Worm (Caenorhabditis elegans) whole organism, early embryonic: ENCODE results near the gene F19F10.14.

Experiments
- B0310.2 ChIP-seq: sonication (generic microtip); optimal IDR thresholded peaks from 2 replicates; lab custom pipeline; 2016; ENCODE audit warnings: mild to moderate bottlenecking, missing genetic modification characterization, missing compliant biosample characterization
- F13C5.2 ChIP-seq: sonication (generic microtip); optimal IDR thresholded peaks from 2 replicates; lab custom pipeline; 2017; ENCODE audit warnings: mild to moderate bottlenecking, missing genetic modification characterization, inconsistent platforms, missing compliant biosample characterization
- aly-1 ChIP-seq: sonication (generic microtip); optimal IDR thresholded peaks from 2 replicates; lab custom pipeline; 2016; ENCODE audit warnings: missing genetic modification characterization, missing compliant biosample characterization
- ama-1 ChIP-seq: fragments of 150-350 bp; optimal IDR thresholded peaks from 2 replicates; lab custom pipeline; 2014
- ceh-13 ChIP-seq: fragments of 200-800 bp; sonication (Bioruptor generic); optimal IDR thresholded peaks from 2 replicates; lab custom pipeline; 2018; ENCODE audit warnings: mild to moderate bottlenecking, missing genetic modification characterization, missing compliant biosample characterization
- ceh-36 ChIP-seq: sonication (generic microtip); optimal IDR thresholded peaks from 2 replicates; lab custom pipeline; 2016; ENCODE audit warnings: missing genetic modification characterization, inconsistent platforms, missing compliant biosample characterization
- ets-7 ChIP-seq: sonication (generic microtip); optimal IDR thresholded peaks from 2 replicates; lab custom pipeline; 2016; ENCODE audit warnings: missing genotype, missing genetic modification characterization, missing compliant biosample characterization
- flt-1 ChIP-seq: fragments of 200-800 bp; sonication (Bioruptor generic); IDR thresholded peaks from 2 replicates; pipeline ENCODE4 v1.3.6; 2022; ENCODE audit warnings: missing genetic modification characterization, missing compliant biosample characterization
- hmbx-1 ChIP-seq: sonication (generic microtip); optimal IDR thresholded peaks from 2 replicates; lab custom pipeline; 2016; ENCODE audit warnings: mild to moderate bottlenecking, missing genetic modification characterization, missing compliant biosample characterization
- hmg-4 ChIP-seq: fragments of 200-800 bp; sonication (Bioruptor generic); optimal IDR thresholded peaks from 2 replicates; lab custom pipeline; 2018; ENCODE audit warnings: mild to moderate bottlenecking, missing genetic modification characterization, missing compliant biosample characterization
- hnd-1 ChIP-seq: sonication (generic microtip); optimal IDR thresholded peaks from 2 replicates; lab custom pipeline; 2016; ENCODE audit warnings: missing genetic modification characterization, missing compliant biosample characterization
- pes-1 ChIP-seq: fragments of 200-800 bp; sonication (Bioruptor generic); IDR thresholded peaks from 2 replicates; pipeline ENCODE4 v1.3.6; 2022; ENCODE audit warnings: missing genetic modification reagents, missing genetic modification characterization, missing compliant biosample characterization
- scrt-1 ChIP-seq: fragments of 200-800 bp; sonication (Bioruptor generic); IDR thresholded peaks from 2 replicates; pipeline ENCODE4 v1.3.6; 2022; ENCODE audit warnings: missing genetic modification characterization, missing compliant biosample characterization
- sea-1 ChIP-seq: fragments of 200-800 bp; sonication (Bioruptor generic); conservative IDR thresholded peaks from 2 replicates; pipeline ENCODE4 v1.3.6; 2022; ENCODE audit warnings: missing genetic modification characterization, missing compliant biosample characterization
- tbx-11 ChIP-seq: fragments of 200-800 bp; sonication (Bioruptor generic); IDR thresholded peaks from 2 replicates; pipeline ENCODE4 v1.3.6; 2022; ENCODE audit warnings: missing genetic modification characterization, missing compliant biosample characterization
- tbx-37 ChIP-seq: fragments of 200-800 bp; sonication (Bioruptor generic); conservative IDR thresholded peaks from 2 replicates; pipeline ENCODE4 v1.3.6; 2022; ENCODE audit warnings: missing genetic modification reagents, missing genetic modification characterization, missing compliant biosample characterization
- tra-4 ChIP-seq: sonication (generic microtip); optimal IDR thresholded peaks from 2 replicates; lab custom pipeline; 2017; ENCODE audit warnings: missing genetic modification characterization, missing compliant biosample characterization

Gene F19F10.14

DNA sequence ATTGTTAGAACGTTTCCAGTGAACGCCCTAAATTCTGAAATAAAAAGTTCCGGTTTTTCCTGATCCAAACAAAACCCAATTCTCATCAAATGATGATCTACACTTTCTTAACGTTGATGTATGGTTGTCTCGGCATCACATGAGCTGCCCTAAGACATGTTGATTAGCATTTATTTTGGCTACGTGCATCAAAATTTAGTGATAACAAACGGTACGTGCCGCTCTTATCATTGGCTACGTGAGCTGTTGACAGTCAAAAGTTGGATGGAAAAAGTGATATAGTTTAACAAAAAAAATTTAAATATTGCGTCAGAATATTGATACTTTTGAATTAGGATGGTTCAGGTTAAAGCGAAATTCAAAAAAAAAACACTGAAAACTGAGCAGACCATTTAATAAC lies 22.8 kb downstream of the F19F10.14 start:
- TF ChIP-seq pes-1 (no peak), sea-1 (GFP tag; lab: Robert Waterston, UW) (no peak), ceh-13 (GFP tag; lab: Kevin White, UChicago) (no peak), tbx-11 (no peak), hmbx-1 (no peak), ceh-36 (tag; lab: Kevin White, UChicago) (no peak), hnd-1 (no peak), tra-4 (tag; lab: Kevin White, UChicago) (no peak), scrt-1 (GFP tag; lab: Robert Waterston, UW) (no peak), tbx-37 (no peak), hmg-4 (no peak), B0310.2 (no peak)

DNA sequence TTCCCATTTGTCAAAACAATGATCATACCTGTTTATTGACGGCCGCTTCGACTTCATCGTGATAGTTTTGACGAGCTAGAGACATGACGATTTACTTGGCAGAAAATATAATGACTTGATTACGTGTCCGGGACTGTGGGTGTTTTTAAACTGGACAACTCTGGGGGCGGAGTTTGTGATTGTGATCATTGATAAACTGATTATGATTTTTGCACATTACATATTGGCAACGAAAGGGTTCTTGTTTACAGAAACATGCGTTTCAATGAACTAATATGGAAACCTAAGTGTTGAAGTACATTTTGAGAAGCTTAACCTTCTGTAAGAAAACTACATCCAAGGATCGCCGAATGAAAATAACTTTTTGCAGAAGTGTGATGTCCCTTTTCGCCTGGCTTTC lies 23.4 kb downstream of the F19F10.14 start, which contains the start of gene ftn-1:
Gene ftn-1 (minus strand): TSS at position 101 of the 400 bp plus-strand sequence.
- TF ChIP-seq B0310.2 (no peak), hnd-1 (no peak), ama-1 (lab: Kevin White, UChicago) (no peak), hmbx-1 (no peak), tbx-37 (no peak), pes-1 (no peak), tbx-11 (no peak), ceh-13 (GFP tag; lab: Kevin White, UChicago) (no peak), scrt-1 (GFP tag; lab: Robert Waterston, UW) (no peak), flt-1 (no peak)

DNA sequence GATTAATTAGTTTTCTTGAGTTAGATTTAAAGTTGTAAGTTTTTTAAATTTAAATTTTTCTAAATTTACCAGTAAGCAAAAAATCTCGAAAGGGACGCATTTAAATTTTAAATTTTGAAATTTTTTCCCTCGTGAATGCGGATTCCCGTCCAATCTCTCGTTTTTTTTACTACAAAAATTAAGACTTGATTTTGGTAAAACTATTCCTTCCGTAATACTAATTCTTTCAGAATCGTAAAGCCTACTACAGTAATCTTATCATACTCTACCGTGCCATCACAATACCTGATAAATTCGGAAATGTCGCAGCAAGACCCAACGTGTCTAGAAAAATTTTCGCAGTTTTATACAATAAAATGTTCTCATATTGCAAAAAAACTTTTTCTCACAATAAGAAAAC lies 25.7 kb downstream of the F19F10.14 start, which contains the start of the genes C54F6.19 and nhx-3:
Gene C54F6.19 (plus strand): TSS at position 301 of the 400 bp plus-strand sequence.
Gene nhx-3 (minus strand): TSS at position 337 of the 400 bp plus-strand sequence.
- TF ChIP-seq hmbx-1: no peak
- TF ChIP-seq pes-1: no peak
- TF ChIP-seq tbx-11: no peak
- no peak for TF ChIP-seq F13C5.2 (tag; lab: Kevin White, UChicago)

DNA sequence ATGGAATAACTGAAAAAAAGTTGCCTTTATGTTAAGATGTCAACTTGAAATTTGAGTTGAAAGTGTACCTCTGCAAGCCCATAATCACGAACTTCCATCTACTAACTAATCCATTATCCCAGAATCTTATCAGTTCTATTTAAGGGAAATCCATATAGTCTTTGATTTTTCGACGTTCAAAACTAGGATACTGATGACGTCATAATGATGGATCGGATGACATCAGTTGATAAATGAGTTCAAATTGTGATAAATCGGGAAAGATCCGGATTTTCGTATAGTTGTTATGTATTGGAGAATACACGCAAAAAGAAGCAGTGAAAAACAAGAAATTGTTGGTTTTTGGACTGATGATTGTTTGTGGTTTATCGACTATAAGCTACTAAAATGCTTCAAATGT lies 27.1 kb downstream of the F19F10.14 start:
- no peak for TF ChIP-seq ama-1 (lab: Kevin White, UChicago)
- no peak for TF ChIP-seq hnd-1
- no peak for TF ChIP-seq tbx-11
- no peak for TF ChIP-seq aly-1 (tag; lab: Kevin White, UChicago)
- TF ChIP-seq hmbx-1: no peak
- no peak for TF ChIP-seq sea-1 (GFP tag; lab: Robert Waterston, UW)
- no peak for TF ChIP-seq B0310.2
- TF ChIP-seq F13C5.2 (tag; lab: Kevin White, UChicago): no peak
- TF ChIP-seq tra-4 (tag; lab: Kevin White, UChicago): no peak
- TF ChIP-seq ets-7 (tag; lab: Kevin White, UChicago): no peak
- TF ChIP-seq ceh-36 (tag; lab: Kevin White, UChicago): no peak
- TF ChIP-seq tbx-37: no peak

DNA sequence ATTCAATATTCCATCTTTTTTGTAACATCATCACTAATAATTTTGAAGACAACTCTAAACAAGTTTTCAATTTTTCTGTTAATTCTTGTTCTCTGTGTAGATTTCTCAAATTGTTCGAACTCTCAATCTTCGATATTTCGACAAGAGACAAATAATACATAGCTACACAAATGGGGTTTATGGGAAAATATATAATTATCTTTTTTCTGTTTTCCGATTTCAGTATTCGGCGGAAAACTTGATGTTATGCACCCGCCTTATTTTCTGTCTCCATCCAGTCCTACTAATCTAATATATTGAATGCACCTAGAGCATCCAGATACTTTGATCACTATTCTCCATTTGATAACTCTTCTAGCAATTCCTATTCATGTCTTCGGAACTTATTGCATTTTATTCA lies 31.8 kb downstream of the F19F10.14 start, which contains the start of gene srh-268:
Gene srh-268 (plus strand): TSS at position 301 of the 400 bp plus-strand sequence.
- no peak for TF ChIP-seq tbx-11

DNA sequence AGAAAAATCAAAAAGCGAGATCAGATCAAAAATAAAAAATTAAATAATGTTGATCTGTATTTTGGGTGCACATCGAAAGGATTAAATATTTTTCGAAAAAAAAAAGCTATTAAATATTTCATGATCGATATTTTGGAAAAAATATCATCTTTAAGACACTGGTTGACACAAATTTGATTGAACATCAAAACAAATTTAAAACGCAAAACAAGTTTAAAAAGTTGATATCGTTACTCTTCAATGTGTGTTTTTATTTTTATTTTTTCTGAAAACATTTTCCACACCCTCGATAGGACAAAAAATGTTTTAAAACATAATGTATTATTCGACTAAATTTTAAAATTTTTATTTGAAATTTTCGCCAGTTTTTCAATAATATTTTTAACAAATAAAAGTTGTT lies 32.8 kb downstream of the F19F10.14 start, which contains the start of gene C54F6.12:
Gene C54F6.12 (minus strand): TSS at position 101 of the 400 bp plus-strand sequence.
- TF ChIP-seq F13C5.2 (tag; lab: Kevin White, UChicago) (no peak), ama-1 (lab: Kevin White, UChicago) (no peak), hnd-1 (no peak), B0310.2 (no peak), scrt-1 (GFP tag; lab: Robert Waterston, UW) (no peak), tbx-11 (no peak), ets-7 (tag; lab: Kevin White, UChicago) (no peak), ceh-36 (tag; lab: Kevin White, UChicago) (no peak), pes-1 (no peak), sea-1 (GFP tag; lab: Robert Waterston, UW) (no peak), hmg-4 (no peak), tbx-37 (no peak), ceh-13 (GFP tag; lab: Kevin White, UChicago) (no peak), tra-4 (tag; lab: Kevin White, UChicago) (no peak), hmbx-1 (no peak), aly-1 (tag; lab: Kevin White, UChicago) (no peak), flt-1 (no peak)

DNA sequence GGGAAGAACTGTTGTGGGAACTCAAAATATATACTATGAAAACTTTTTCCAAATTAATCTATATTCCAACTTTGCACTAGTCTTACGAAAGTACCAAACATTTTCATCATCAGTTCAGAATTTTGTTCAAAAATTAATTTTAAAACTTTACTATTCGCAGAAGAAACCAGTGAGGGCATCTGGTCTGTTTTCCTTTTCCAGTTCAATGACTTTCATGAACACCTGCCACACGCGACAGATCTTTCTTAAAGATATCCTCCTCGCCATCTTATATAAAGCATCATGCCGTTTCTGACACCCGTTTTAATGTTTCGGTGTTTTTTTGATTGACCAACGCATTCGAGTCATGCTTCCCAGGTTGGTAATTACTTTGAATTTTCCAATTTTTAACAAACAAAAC lies 37.9 kb downstream of the F19F10.14 start, which contains the start of gene C54F6.3:
Gene C54F6.3 (plus strand): TSS at position 301 of the 400 bp plus-strand sequence.
- no peak for TF ChIP-seq B0310.2
- no peak for TF ChIP-seq tbx-11
- TF ChIP-seq scrt-1 (GFP tag; lab: Robert Waterston, UW): no peak
- no peak for TF ChIP-seq F13C5.2 (tag; lab: Kevin White, UChicago)
- no peak for TF ChIP-seq hnd-1
- no peak for TF ChIP-seq flt-1
- no peak for TF ChIP-seq ets-7 (tag; lab: Kevin White, UChicago)
- TF ChIP-seq sea-1 (GFP tag; lab: Robert Waterston, UW): no peak
- no peak for TF ChIP-seq ama-1 (lab: Kevin White, UChicago)
- no peak for TF ChIP-seq hmg-4
- TF ChIP-seq hmbx-1: no peak
- TF ChIP-seq tra-4 (tag; lab: Kevin White, UChicago): no peak
- no peak for TF ChIP-seq tbx-37
- TF ChIP-seq aly-1 (tag; lab: Kevin White, UChicago): no peak
- no peak for TF ChIP-seq ceh-13 (GFP tag; lab: Kevin White, UChicago)
- no peak for TF ChIP-seq ceh-36 (tag; lab: Kevin White, UChicago)

DNA sequence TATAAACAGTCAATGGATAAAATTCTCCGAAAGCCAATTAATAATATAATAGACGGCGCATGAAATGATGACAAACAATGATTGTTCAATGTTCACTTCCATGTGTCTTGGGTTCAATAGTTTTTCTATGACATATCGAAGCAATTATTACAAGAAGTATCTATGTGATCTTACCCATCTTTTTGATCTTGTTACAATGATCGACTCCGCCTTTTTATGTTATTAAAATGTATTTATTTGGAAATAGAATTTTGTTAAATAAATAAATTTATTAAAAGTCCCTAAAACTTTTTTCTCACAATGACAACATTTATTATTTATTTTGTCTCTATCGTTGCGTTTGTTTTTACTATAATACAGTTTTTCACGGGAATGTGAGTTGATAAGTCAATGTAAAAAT lies 41.0 kb downstream of the F19F10.14 start, which contains the start of gene swt-2:
Gene swt-2 (plus strand): TSS at position 301 of the 400 bp plus-strand sequence.
- no peak for TF ChIP-seq hmbx-1
- TF ChIP-seq tbx-37: no peak
- TF ChIP-seq ets-7 (tag; lab: Kevin White, UChicago): no peak
- no peak for TF ChIP-seq pes-1
- TF ChIP-seq ceh-36 (tag; lab: Kevin White, UChicago): no peak
- TF ChIP-seq F13C5.2 (tag; lab: Kevin White, UChicago): no peak
- no peak for TF ChIP-seq scrt-1 (GFP tag; lab: Robert Waterston, UW)
- no peak for TF ChIP-seq tbx-11
- no peak for TF ChIP-seq aly-1 (tag; lab: Kevin White, UChicago)
- TF ChIP-seq B0310.2: no peak
- TF ChIP-seq hmg-4: no peak
